Fruit fly (Drosophila melanogaster) S2 (cell line): ENCODE results near the gene mRRF1.

Source experiments
- CG8478 ChIP-seq: fragments of >200 bp; optimal IDR thresholded peaks from 2 replicates; lab custom pipeline; 2018
- CTCF ChIP-seq, 2 experiments: fragments of >200 bp; optimal IDR thresholded peaks; 2 replicates each; lab custom pipeline; 2018

Gene mRRF1

DNA sequence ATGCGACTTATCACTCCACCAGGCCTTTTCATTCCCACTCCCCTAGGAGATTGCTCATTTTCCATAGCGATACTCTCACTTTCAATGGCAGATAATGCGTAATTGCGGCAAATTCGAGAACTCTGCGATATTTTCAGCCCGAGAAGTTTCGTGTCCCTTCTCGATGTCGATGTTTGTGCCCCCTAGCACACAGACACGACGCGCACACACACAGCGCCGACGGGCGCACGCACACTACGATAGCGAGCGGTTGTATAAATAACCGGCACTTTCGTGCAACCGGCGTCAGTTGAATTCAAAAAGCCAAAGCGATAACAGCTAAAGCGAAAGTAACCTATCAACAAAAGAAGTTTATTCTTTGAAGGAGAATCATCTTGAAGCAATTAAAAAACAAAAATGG is 17.5 kb downstream of the mRRF1 start, which contains the start of gene Hsp23:
Hsp23 (plus strand) TSS at position 281 of the 400 bp plus-strand sequence.
- no peak for TF ChIP-seq CTCF (optimal IDR thresholded peaks at IDR 0.05; lab: Kevin White, UChicago)
- TF ChIP-seq CG8478 (lab: Kevin White, UChicago) = no peak

DNA sequence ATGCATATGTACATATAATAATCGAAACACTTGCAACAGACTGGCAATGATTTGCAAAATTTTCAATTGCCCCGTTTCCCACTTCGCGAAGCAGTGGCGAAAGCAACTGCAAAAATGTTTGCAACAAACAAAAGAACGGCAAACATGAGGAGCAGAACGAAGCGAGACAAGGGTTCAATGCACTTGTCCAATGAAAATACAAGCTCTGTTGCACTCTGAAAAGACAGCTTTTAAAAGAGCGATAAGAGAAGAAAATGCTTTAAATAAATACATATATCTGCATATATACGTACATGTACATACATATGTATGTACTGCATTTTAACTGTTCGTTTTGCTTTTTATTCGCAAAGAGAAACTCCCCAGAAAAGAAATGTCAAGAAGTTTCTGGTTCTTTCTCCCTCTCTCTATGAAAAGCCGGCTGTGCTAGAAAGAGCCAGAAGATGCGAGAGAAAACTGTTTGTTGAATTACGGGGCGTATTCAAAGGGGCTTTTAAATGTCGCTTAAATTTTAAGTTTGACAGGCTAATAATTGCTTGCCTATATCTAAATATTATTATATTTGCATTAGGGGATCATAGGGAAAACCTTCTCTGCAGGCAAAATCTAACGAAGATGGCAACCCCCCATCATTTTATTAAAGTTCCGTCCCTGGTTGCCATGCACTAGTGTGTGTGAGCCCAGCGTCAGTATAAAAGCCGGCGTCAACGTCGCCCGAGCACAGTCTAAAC is 19.4 kb downstream of the mRRF1 start, which contains the start of gene Hsp27:
Hsp27 (plus strand) TSS at position 719 of the 731 bp plus-strand sequence.
- TF ChIP-seq CG8478 (lab: Kevin White, UChicago) (no peak), CTCF (optimal IDR thresholded peaks at IDR 0.05; lab: Kevin White, UChicago) (no peak)

- no peak for TF ChIP-seq CTCF (optimal IDR thresholded peaks at IDR 0.05; lab: Kevin White, UChicago)
- TF ChIP-seq CG8478 (lab: Kevin White, UChicago) = no peak
Measured at dm6 chr3L:9384445-9385079, 20.4 kb downstream of the mRRF1 start.

DNA sequence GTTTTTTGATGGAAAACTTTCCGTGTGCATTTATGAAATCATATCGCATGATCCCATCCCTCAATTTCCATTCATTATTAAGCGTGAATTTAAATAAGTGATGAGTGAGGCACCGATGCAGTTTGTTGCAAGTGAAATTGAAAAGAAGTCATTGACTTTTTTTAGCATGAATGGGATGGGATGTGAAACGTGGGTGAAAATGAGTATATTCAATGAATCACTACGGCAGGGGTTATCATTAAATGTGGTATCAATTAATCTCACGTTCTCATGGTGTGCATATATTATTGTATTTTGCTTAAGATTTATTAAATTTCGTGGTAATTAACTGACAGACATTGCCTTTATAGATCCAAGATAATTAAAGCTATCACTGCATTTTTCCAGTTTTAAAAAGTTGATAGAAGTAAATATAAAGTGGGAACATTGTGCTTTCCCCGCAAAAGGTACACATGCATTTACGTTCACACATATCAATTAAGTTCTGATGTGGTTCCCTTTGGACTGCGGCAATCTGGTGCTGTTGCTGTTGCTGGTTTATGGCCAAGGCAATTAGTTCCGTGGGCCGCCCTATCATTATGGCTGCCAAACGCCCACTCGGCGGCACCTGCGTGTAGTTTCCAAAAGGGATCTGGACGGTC is 27.3 kb downstream of the mRRF1 start:
- TF ChIP-seq CG8478 (lab: Kevin White, UChicago) (no peak), CTCF (optimal IDR thresholded peaks at IDR 0.05; lab: Kevin White, UChicago) (no peak)

dm6 chr3L:9396038-9396437 is 31.9 kb downstream of the mRRF1 start:
- TF ChIP-seq CTCF (optimal IDR thresholded peaks at IDR 0.05; lab: Kevin White, UChicago) = no peak
- TF ChIP-seq CG8478 (lab: Kevin White, UChicago) = no peak

dm6 chr3L:9396704-9397103 is 32.6 kb downstream of the mRRF1 start:
- TF ChIP-seq CG8478 (lab: Kevin White, UChicago) = no peak
- TF ChIP-seq CTCF (optimal IDR thresholded peaks at IDR 0.05; lab: Kevin White, UChicago) = no peak

DNA sequence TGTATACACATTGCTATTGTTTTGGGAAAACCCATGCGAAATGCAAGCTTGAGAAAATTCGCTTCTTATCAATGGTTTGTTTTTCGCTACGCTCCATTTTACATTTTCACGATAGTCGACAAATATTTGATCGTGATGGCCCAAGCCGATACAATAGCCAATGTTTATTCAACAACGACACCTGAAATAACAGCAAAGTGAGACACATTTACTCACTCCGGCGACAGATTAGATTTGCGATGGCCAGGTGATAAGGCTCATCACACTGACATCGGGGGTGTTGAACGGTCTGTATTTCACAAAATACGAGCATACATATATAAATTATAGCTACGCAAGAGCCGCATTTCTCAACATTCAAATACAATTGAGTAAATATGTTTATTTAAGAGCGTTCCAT is 33.0 kb downstream of the mRRF1 start:
- TF ChIP-seq CG8478 (lab: Kevin White, UChicago) (no peak), CTCF (optimal IDR thresholded peaks at IDR 0.05; lab: Kevin White, UChicago) (no peak)

DNA sequence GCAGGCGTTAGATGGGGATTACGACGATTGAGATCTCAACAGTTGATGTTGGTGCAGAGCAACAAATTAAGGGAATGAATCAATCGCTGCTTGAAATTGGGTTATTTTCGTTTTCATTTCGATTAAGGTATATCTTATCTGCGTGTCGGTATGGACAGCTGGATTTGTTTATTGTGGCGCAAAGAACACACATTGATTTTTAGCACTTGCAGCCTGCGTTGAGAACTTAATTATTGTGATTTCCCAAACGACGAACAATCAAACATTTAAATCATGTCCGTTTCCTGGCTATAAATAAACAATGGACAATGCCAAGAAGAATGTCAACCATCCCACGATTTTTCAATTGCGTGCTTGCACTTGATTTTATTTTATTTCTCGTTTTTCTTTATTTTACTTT is 33.9 kb downstream of the mRRF1 start:
- no peak for TF ChIP-seq CG8478 (lab: Kevin White, UChicago)
- TF ChIP-seq CTCF (optimal IDR thresholded peaks at IDR 0.05; lab: Kevin White, UChicago) = no peak

dm6 chr3L:9398435-9398981 is 34.4 kb downstream of the mRRF1 start:
- TF ChIP-seq CTCF (optimal IDR thresholded peaks at IDR 0.05; lab: Kevin White, UChicago) (no peak), CG8478 (lab: Kevin White, UChicago) (no peak)

- TF ChIP-seq CTCF (optimal IDR thresholded peaks at IDR 0.05; lab: Kevin White, UChicago) (peak in 1 of 2 experiments; percentile 10), CG8478 (lab: Kevin White, UChicago) (no peak)
Measured at dm6 chr3L:9399013-9399750, 35.0 kb downstream of the mRRF1 start, which contains the start of gene CG4080. Gene CG4080, minus strand, starts transcription at chr3L:9399227.

- TF ChIP-seq CG8478 (lab: Kevin White, UChicago) (no peak), CTCF (optimal IDR thresholded peaks at IDR 0.05; lab: Kevin White, UChicago) (no peak)
Measured at dm6 chr3L:9399855-9400254, 35.7 kb downstream of the mRRF1 start.

DNA sequence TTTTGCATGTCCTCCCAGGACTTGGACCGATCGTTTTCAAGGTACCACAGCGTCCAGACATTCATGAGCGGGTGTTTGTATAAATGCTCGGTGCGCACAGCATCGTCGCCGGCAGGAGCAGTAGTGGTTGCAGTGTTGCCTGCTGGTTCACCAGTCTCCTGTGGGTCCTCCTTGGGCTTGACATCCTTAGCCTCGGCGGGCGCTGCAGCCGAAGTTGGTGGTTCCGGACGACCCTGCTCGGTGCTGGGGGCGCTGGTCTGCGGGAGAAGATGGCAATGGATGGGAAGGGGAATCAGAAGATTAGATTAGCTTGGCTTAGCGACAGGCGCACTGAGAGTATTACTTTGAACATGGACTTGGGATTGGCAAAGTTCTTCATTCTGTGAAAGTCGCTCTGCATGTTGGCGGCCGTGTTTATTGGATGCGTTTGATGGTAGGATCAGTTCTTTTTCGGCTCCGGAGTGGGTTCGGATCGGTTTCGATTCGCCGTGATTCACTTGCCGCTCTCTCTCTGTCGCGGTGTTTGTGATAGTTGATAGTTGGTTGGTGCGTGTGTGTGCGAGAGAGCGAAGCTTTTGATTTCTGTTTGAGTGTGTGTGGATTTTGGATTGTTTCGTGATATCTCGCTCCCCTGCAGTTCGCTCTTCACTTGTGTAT is 36.7 kb downstream of the mRRF1 start:
- TF ChIP-seq CG8478 (lab: Kevin White, UChicago) (no peak), CTCF (optimal IDR thresholded peaks at IDR 0.05; lab: Kevin White, UChicago) (no peak)

DNA sequence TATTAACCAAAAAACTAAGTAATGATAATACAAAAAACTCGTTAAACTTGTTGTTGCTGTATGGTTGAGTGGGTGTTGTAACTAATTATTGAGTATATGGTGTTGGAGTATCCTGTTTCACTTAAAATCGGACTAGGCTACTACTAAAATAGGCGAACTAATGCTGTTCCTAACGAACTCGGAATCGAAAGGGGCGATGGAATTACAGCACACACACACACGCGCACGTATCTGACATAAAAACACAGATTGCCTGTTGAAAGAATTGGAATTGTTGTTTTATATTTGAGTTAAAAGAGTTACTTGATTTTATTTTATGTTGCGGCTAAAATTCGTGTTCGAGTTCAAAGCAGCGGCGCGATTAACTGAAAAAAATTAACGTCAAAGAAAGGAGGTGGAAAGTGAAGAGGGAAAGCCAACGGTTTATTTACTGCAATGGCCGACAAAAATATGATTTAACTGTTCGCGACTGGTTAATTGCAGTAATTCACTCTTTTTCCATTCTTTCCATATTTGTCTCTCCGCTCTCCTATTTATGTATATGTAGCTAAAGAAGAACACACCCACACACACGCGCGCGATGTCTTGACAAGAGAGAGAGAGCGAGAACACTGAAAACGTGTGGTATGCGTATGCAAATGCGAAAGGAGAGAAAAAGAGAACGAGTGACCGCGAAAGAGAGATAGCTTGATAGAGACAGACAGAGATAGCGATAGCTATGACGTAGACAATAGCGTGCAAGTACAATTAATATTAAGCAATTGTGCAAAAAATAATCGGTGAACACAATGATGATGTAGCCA is 37.4 kb downstream of the mRRF1 start:
- TF ChIP-seq CTCF (optimal IDR thresholded peaks at IDR 0.05; lab: Kevin White, UChicago) (peak in 1 of 2 experiments; percentile 36), CG8478 (lab: Kevin White, UChicago) (no peak)
